Worm (Caenorhabditis elegans) whole organism, young adult: ENCODE measurements around the gene sbsp-1.

ENCODE experiments used
- C06A6.2 ChIP-seq: fragments of 200-800 bp; sonication (Bioruptor generic); conservative IDR thresholded peaks from 2 replicates; pipeline ENCODE4 v1.3.6; 2022; ENCODE audit warnings: missing genetic modification characterization, missing compliant biosample characterization
- D2030.7 ChIP-seq: fragments of 200-800 bp; sonication (Bioruptor generic); IDR thresholded peaks from 2 replicates; pipeline ENCODE4 v1.3.6; 2022; ENCODE audit warnings: missing genetic modification reagents, missing genetic modification characterization, missing compliant biosample characterization
- F22D6.2 ChIP-seq: sonication (generic microtip); optimal IDR thresholded peaks from 2 replicates; lab custom pipeline; 2016; ENCODE audit warnings: mild to moderate bottlenecking, missing genetic modification characterization, missing compliant biosample characterization
- F23B12.7 ChIP-seq: sonication (generic microtip); optimal IDR thresholded peaks from 2 replicates; lab custom pipeline; 2017; ENCODE audit warnings: missing genetic modification characterization, mild to moderate bottlenecking, missing compliant biosample characterization, antibody characterized with exemption, moderate library complexity; ENCODE audit not compliant: insufficient read depth
- F37B4.10 ChIP-seq: fragments of 200-800 bp; sonication (Bioruptor generic); IDR thresholded peaks from 2 replicates; pipeline ENCODE4 v1.3.6; 2022; ENCODE audit warnings: missing genetic modification characterization, missing compliant biosample characterization
- F39B2.1 ChIP-seq: fragments of 200-800 bp; sonication (Bioruptor generic); IDR thresholded peaks from 2 replicates; pipeline ENCODE4 v1.3.6; 2022; ENCODE audit warnings: missing genetic modification reagents, missing genetic modification characterization, missing compliant biosample characterization
- F57A8.1 ChIP-seq: fragments of 200-800 bp; sonication (Bioruptor generic); optimal IDR thresholded peaks from 2 replicates; lab custom pipeline; 2018; ENCODE audit warnings: mild to moderate bottlenecking, missing genetic modification characterization, moderate library complexity, missing compliant biosample characterization
- Y53F4B.3 ChIP-seq: fragments of 200-800 bp; sonication (Bioruptor generic); IDR thresholded peaks from 2 replicates; pipeline ENCODE4 v1.3.6; 2022; ENCODE audit warnings: missing genetic modification reagents, missing genetic modification characterization, missing compliant biosample characterization
- Y56A3A.18 ChIP-seq: fragments of 200-800 bp; sonication (Bioruptor generic); IDR thresholded peaks from 2 replicates; pipeline ENCODE4 v1.3.6; 2022; ENCODE audit warnings: missing genetic modification reagents, missing genetic modification characterization, missing compliant biosample characterization
- ZK185.1 ChIP-seq: sonication (generic microtip); optimal IDR thresholded peaks from 2 replicates; lab custom pipeline; 2016; ENCODE audit warnings: mild to moderate bottlenecking, missing genetic modification characterization, missing compliant biosample characterization; ENCODE audit not compliant: poor library complexity, severe bottlenecking
- akir-1 ChIP-seq: fragments of 200-800 bp; sonication (Bioruptor generic); optimal IDR thresholded peaks from 2 replicates; lab custom pipeline; 2018; ENCODE audit warnings: mild to moderate bottlenecking, missing genetic modification characterization, moderate library complexity, missing compliant biosample characterization
- ama-1 ChIP-seq, 3 experiments: fragments of 150-350 bp in 1 of 3; sonication (generic microtip) in 2 of 3; optimal IDR thresholded peaks; 2 replicates each; lab custom pipeline; 2014 to 2018; ENCODE audit warnings: missing biosample characterization in 2 of 3, missing genetic modification characterization in 2 of 3, missing genetic modification reagents in 2 of 3
- aptf-3 ChIP-seq: fragments of 200-800 bp; sonication (Bioruptor generic); IDR thresholded peaks from 2 replicates; pipeline ENCODE4 v1.3.6; 2022; ENCODE audit warnings: missing genetic modification characterization, missing compliant biosample characterization
- atf-7 ChIP-seq: sonication (generic microtip); optimal IDR thresholded peaks from 2 replicates; lab custom pipeline; 2017; ENCODE audit warnings: mild to moderate bottlenecking, missing genetic modification characterization, missing compliant biosample characterization
- attf-5 ChIP-seq: fragments of 200-800 bp; sonication (Bioruptor generic); optimal IDR thresholded peaks from 2 replicates; lab custom pipeline; 2018; ENCODE audit warnings: mild to moderate bottlenecking, missing genetic modification characterization, missing compliant biosample characterization
- ccch-3 ChIP-seq: fragments of 200-800 bp; sonication (Bioruptor generic); optimal IDR thresholded peaks from 2 replicates; lab custom pipeline; 2018; ENCODE audit warnings: mild to moderate bottlenecking, missing genetic modification characterization, missing compliant biosample characterization
- ceh-40 ChIP-seq: fragments of 200-800 bp; sonication (Bioruptor generic); IDR thresholded peaks from 2 replicates; pipeline ENCODE4 v1.3.6; 2022; ENCODE audit warnings: missing genetic modification characterization, missing compliant biosample characterization
- ceh-58 ChIP-seq: fragments of 200-800 bp; sonication (Bioruptor generic); IDR thresholded peaks from 2 replicates; pipeline ENCODE4 v1.3.6; 2022; ENCODE audit warnings: missing genetic modification characterization, missing compliant biosample characterization
- ceh-79 ChIP-seq: sonication (generic microtip); optimal IDR thresholded peaks from 2 replicates; lab custom pipeline; 2017; ENCODE audit warnings: mild to moderate bottlenecking, missing genetic modification characterization, missing compliant biosample characterization
- dox-1 ChIP-seq: fragments of 200-800 bp; sonication (Bioruptor generic); IDR thresholded peaks from 2 replicates; pipeline ENCODE4 v1.3.6; 2022; ENCODE audit warnings: missing genetic modification reagents, missing genetic modification characterization, missing compliant biosample characterization
- dpff-1 ChIP-seq: sonication (generic microtip); optimal IDR thresholded peaks from 2 replicates; lab custom pipeline; 2017; ENCODE audit warnings: mild to moderate bottlenecking, missing genetic modification characterization, missing compliant biosample characterization
- efl-1 ChIP-seq: fragments of 150-350 bp; optimal IDR thresholded peaks from 2 replicates; lab custom pipeline; 2014; ENCODE audit warnings: missing biosample characterization, missing genetic modification reagents, missing genetic modification characterization
- egl-18 ChIP-seq: fragments of 200-800 bp; sonication (Bioruptor generic); IDR thresholded peaks from 2 replicates; pipeline ENCODE4 v1.3.6; 2022; ENCODE audit warnings: missing genetic modification reagents, missing genetic modification characterization, missing compliant biosample characterization
- egrh-3 ChIP-seq: fragments of 200-800 bp; sonication (Bioruptor generic); IDR thresholded peaks from 2 replicates; pipeline ENCODE4 v1.3.6; 2022; ENCODE audit warnings: missing genetic modification reagents, missing genetic modification characterization, missing compliant biosample characterization
- him-1 ChIP-seq: sonication (generic microtip); optimal IDR thresholded peaks from 2 replicates; lab custom pipeline; 2016; ENCODE audit warnings: missing genotype, missing genetic modification reagents, missing genetic modification characterization, missing compliant biosample characterization
- hlh-26 ChIP-seq: fragments of 200-800 bp; sonication (Bioruptor generic); conservative IDR thresholded peaks from 2 replicates; pipeline ENCODE4 v1.3.6; 2022; ENCODE audit warnings: missing genetic modification reagents, missing genetic modification characterization, missing compliant biosample characterization
- hrde-1 ChIP-seq: sonication (generic microtip); optimal IDR thresholded peaks from 2 replicates; lab custom pipeline; 2016; ENCODE audit warnings: missing genetic modification characterization, mild to moderate bottlenecking, missing compliant biosample characterization, moderate library complexity, missing genotype, missing genetic modification reagents, borderline replicate concordance
- lin-40 ChIP-seq: sonication (generic microtip); optimal IDR thresholded peaks from 2 replicates; lab custom pipeline; 2016; ENCODE audit warnings: missing genetic modification characterization, mild to moderate bottlenecking, missing compliant biosample characterization, missing genotype, missing genetic modification reagents
- lir-1 ChIP-seq: fragments of 200-800 bp; sonication (Bioruptor generic); conservative IDR thresholded peaks from 2 replicates; pipeline ENCODE4 v1.3.6; 2022; ENCODE audit warnings: missing genetic modification reagents, missing genetic modification characterization, missing compliant biosample characterization
- lsl-1 ChIP-seq: fragments of 200-800 bp; sonication (Bioruptor generic); optimal IDR thresholded peaks from 2 replicates; lab custom pipeline; 2018; ENCODE audit warnings: mild to moderate bottlenecking, missing genetic modification characterization, moderate library complexity, missing compliant biosample characterization
- madf-3 ChIP-seq: fragments of 200-800 bp; sonication (Bioruptor generic); IDR thresholded peaks from 2 replicates; pipeline ENCODE4 v1.3.6; 2022; ENCODE audit warnings: missing genetic modification reagents, missing genetic modification characterization, missing compliant biosample characterization
- mcd-1 ChIP-seq: fragments of 200-800 bp; sonication (Bioruptor generic); IDR thresholded peaks from 2 replicates; pipeline ENCODE4 v1.3.6; 2022; ENCODE audit warnings: missing genetic modification reagents, missing genetic modification characterization, missing compliant biosample characterization
- nhr-179 ChIP-seq: sonication (generic microtip); optimal IDR thresholded peaks from 2 replicates; lab custom pipeline; 2016; ENCODE audit warnings: mild to moderate bottlenecking, missing genetic modification characterization, missing compliant biosample characterization
- repo-1 ChIP-seq: sonication (generic microtip); optimal IDR thresholded peaks from 2 replicates; lab custom pipeline; 2017; ENCODE audit warnings: mild to moderate bottlenecking, missing genetic modification characterization, missing compliant biosample characterization
- rpc-1 ChIP-seq, 2 experiments: fragments of 150-350 bp in 1 of 2; sonication (generic microtip) in 1 of 2; optimal IDR thresholded peaks; 2 replicates each; lab custom pipeline; 2014 to 2018; ENCODE audit warnings: missing biosample characterization in 1 of 2, missing genetic modification characterization in 1 of 2, missing genetic modification reagents in 1 of 2, missing genotype in 1 of 2
- sea-2 ChIP-seq: fragments of 200-800 bp; sonication (Bioruptor generic); IDR thresholded peaks from 2 replicates; pipeline ENCODE4 v1.3.6; 2022; ENCODE audit warnings: missing genetic modification characterization, missing compliant biosample characterization
- snpc-1.1 ChIP-seq: sonication (generic microtip); optimal IDR thresholded peaks from 2 replicates; lab custom pipeline; 2017; ENCODE audit warnings: missing genetic modification characterization, mild to moderate bottlenecking, missing compliant biosample characterization, antibody characterized with exemption, moderate library complexity, missing genotype, missing genetic modification reagents; ENCODE audit not compliant: insufficient read depth
- snpc-4 ChIP-seq, 5 experiments: fragments of 150-350 bp in 1 of 5; sonication (generic microtip) in 4 of 5; optimal IDR thresholded peaks; 2 replicates each; lab custom pipeline; 2014 to 2018; ENCODE audit warnings: missing genetic modification characterization in 5 of 5, missing biosample characterization in 3 of 5, antibody characterized with exemption in 2 of 5, mild to moderate bottlenecking in 2 of 5, missing compliant biosample characterization in 2 of 5, missing genotype in 2 of 5, moderate library complexity in 2 of 5, missing genetic modification reagents in 1 of 5
- tbx-9 ChIP-seq: sonication (generic microtip); optimal IDR thresholded peaks from 2 replicates; lab custom pipeline; 2016; ENCODE audit warnings: borderline replicate concordance, missing genetic modification characterization, inconsistent platforms, missing compliant biosample characterization
- unc-130 ChIP-seq: sonication (generic microtip); optimal IDR thresholded peaks from 2 replicates; lab custom pipeline; 2016; ENCODE audit warnings: missing genetic modification reagents, missing genetic modification characterization, missing compliant biosample characterization
- zfh-2 ChIP-seq: fragments of 200-800 bp; sonication (Bioruptor generic); conservative IDR thresholded peaks from 2 replicates; pipeline ENCODE4 v1.3.6; 2022; ENCODE audit warnings: missing genetic modification reagents, missing genetic modification characterization, missing compliant biosample characterization
- zim-3 ChIP-seq: sonication (generic microtip); optimal IDR thresholded peaks from 2 replicates; lab custom pipeline; 2017; ENCODE audit warnings: mild to moderate bottlenecking, missing genetic modification characterization, moderate library complexity, missing compliant biosample characterization
- ztf-26 ChIP-seq: sonication (generic microtip); optimal IDR thresholded peaks from 2 replicates; lab custom pipeline; 2017; ENCODE audit warnings: missing genetic modification characterization, missing compliant biosample characterization
- ztf-28 ChIP-seq: fragments of 200-800 bp; sonication (Bioruptor generic); IDR thresholded peaks from 2 replicates; pipeline ENCODE4 v1.3.6; 2022; ENCODE audit warnings: missing genetic modification reagents, missing genetic modification characterization, missing compliant biosample characterization
- ztf-6 ChIP-seq: fragments of 200-800 bp; sonication (Bioruptor generic); IDR thresholded peaks from 2 replicates; pipeline ENCODE4 v1.3.6; 2022; ENCODE audit warnings: missing genetic modification reagents, missing genetic modification characterization, missing compliant biosample characterization

sbsp-1 gene

ce11 chrIII:10844873-10845272 lies 12.1 kb downstream of the sbsp-1 start, which contains the start of gene pde-12 (continued):
- TF ChIP-seq ZK185.1 (tag; lab: Kevin White, UChicago) = peak; percentile 79
- no peak for TF ChIP-seq snpc-4 (GFP tag; optimal IDR thresholded peaks at IDR 0.05; lab: Kevin White, UChicago)
- peak in 3 of 4 experiments; percentile 44 to 55 (median 55) for TF ChIP-seq snpc-4 (tag; optimal IDR thresholded peaks at IDR 0.05; lab: Kevin White, UChicago)
- peak; percentile 89 for TF ChIP-seq lin-40
- TF ChIP-seq ceh-79 (tag; lab: Kevin White, UChicago) = no peak
- TF ChIP-seq repo-1 = peak; percentile 63
- no peak for TF ChIP-seq ztf-28 (GFP tag; lab: Robert Waterston, UW)
- TF ChIP-seq ztf-26 (tag; lab: Kevin White, UChicago) = peak; percentile 35
- TF ChIP-seq F57A8.1 (GFP tag; lab: Kevin White, UChicago) = no peak
- no peak for TF ChIP-seq ztf-6

ce11 chrIII:10848858-10849257 lies 16.1 kb downstream of the sbsp-1 start, which contains the start of the genes fbxb-85 and hex-3:
fbxb-85 (minus strand) TSS chrIII:10848963.
hex-3 (plus strand) TSS chrIII:10849222.
- TF ChIP-seq D2030.7 (GFP tag; lab: Robert Waterston, UW) (peak; percentile 85), dpff-1 (tag; lab: Kevin White, UChicago) (no peak), rpc-1 (optimal IDR thresholded peaks at IDR 0.05; lab: Kevin White, UChicago) (no peak), rpc-1 (tag; optimal IDR thresholded peaks at IDR 0.05; lab: Kevin White, UChicago) (no peak), ama-1 (optimal IDR thresholded peaks at IDR 0.05; lab: Kevin White, UChicago) (peak; percentile 2), ama-1 (GFP tag; optimal IDR thresholded peaks at IDR 0.05; lab: Kevin White, UChicago) (peak in 1 of 2 experiments; percentile 29), aptf-3 (no peak), F23B12.7 (tag; lab: Kevin White, UChicago) (peak; percentile 59), ceh-58 (GFP tag; lab: Robert Waterston, UW) (no peak), hlh-26 (GFP tag; lab: Robert Waterston, UW) (no peak), snpc-4 (GFP tag; optimal IDR thresholded peaks at IDR 0.05; lab: Kevin White, UChicago) (peak; percentile 36), snpc-4 (tag; optimal IDR thresholded peaks at IDR 0.05; lab: Kevin White, UChicago) (peak; percentile 26 to 82 (median 66)), ztf-6 (no peak), hrde-1 (tag; lab: Kevin White, UChicago) (peak; percentile 76), C06A6.2 (peak; percentile 79), lsl-1 (GFP tag; lab: Kevin White, UChicago) (peak; percentile 80), madf-3 (GFP tag; lab: Robert Waterston, UW) (no peak; the same call in 1 of the 2 replicates), ceh-40 (GFP tag; lab: Robert Waterston, UW) (no peak), Y53F4B.3 (GFP tag; lab: Robert Waterston, UW) (no peak), egrh-3 (GFP tag; lab: Robert Waterston, UW) (no peak), akir-1 (GFP tag; lab: Kevin White, UChicago) (peak; percentile 25), F39B2.1 (GFP tag; lab: Robert Waterston, UW) (no peak), attf-5 (GFP tag; lab: Kevin White, UChicago) (peak; percentile 94), egl-18 (no peak), snpc-1.1 (tag; lab: Kevin White, UChicago) (peak; percentile 71), repo-1 (peak; percentile 90), atf-7 (peak; percentile 86), zfh-2 (GFP tag; lab: Robert Waterston, UW) (peak; percentile 76), dox-1 (GFP tag; lab: Robert Waterston, UW) (no peak; the same call in 1 of the 2 replicates), sea-2 (GFP tag; lab: Robert Waterston, UW) (0 out of 2 replicates have a peak, but pooled peaks have one; percentile 50), efl-1 (GFP tag; lab: Kevin White, UChicago) (peak; percentile 71), zim-3 (tag; lab: Kevin White, UChicago) (peak; percentile 41), tbx-9 (tag; lab: Kevin White, UChicago) (no peak), him-1 (tag; lab: Kevin White, UChicago) (peak; percentile 42), nhr-179 (tag; lab: Kevin White, UChicago) (no peak), ccch-3 (GFP tag; lab: Kevin White, UChicago) (no peak), lir-1 (GFP tag; lab: Robert Waterston, UW) (peak; percentile 90), F37B4.10 (GFP tag; lab: Robert Waterston, UW) (no peak), F22D6.2 (tag; lab: Kevin White, UChicago) (peak; percentile 73), Y56A3A.18 (GFP tag; lab: Robert Waterston, UW) (peak; percentile 86; the same call in 1 of the 2 replicates), unc-130 (GFP tag; lab: Kevin White, UChicago) (peak; percentile 77), mcd-1 (peak; percentile 95)
